Worm (Caenorhabditis elegans): ENCODE data around the gene F37C4.8.

DNA sequence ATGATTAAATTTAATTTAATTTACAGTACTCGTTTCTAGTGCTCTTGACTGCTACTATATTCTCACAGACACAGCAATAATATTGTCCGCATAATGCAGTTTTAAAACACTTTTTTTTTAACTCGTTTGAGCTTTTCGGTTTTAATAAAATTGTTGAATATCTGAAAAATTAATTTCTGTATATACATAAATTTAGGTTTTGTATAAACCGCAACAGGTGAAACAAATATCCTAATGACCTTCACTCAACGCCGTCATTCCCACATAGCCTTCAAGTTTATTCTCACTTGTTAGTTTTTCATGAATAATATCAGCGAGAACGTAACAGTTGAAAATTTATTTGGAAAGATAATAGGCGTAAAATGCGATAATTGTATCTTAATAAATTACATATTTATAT lies 38.5 kb upstream of the F37C4.8 start, which contains the start of gene srz-19:
- TF ChIP-seq zfp-2 (tag; optimal IDR thresholded peaks at IDR 0.05) (no peak), lin-38 (GFP tag; IDR thresholded peaks at IDR 0.05) (no peak)

All from whole organism, L4 larva.